Worm (Caenorhabditis elegans) whole organism, L2 larva: Measurements from ENCODE around the gene Y17D7B.2.
A peak's percentile ranks its signal among the peaks of the same experiment; 100 is the strongest.

Experiments
- C34F6.9 ChIP-seq: fragments of 150-350 bp; optimal IDR thresholded peaks from 2 replicates; lab custom pipeline; 2014; ENCODE audit warnings: missing biosample characterization, missing genetic modification characterization
- F13H6.1 ChIP-seq: sonication (generic microtip); optimal IDR thresholded peaks from 2 replicates; lab custom pipeline; 2016; ENCODE audit warnings: missing genetic modification characterization, missing compliant biosample characterization
- R02D3.7 ChIP-seq: fragments of 150-350 bp; optimal IDR thresholded peaks from 2 replicates; lab custom pipeline; 2014; ENCODE audit warnings: missing biosample characterization, missing genetic modification characterization
- Y55F3AM.14 ChIP-seq: fragments of 200-800 bp; sonication (Bioruptor generic); optimal IDR thresholded peaks from 2 replicates; lab custom pipeline; 2018; ENCODE audit warnings: mild to moderate bottlenecking, missing genetic modification characterization, missing compliant biosample characterization
- ZK546.5 ChIP-seq: sonication (generic microtip); optimal IDR thresholded peaks from 2 replicates; lab custom pipeline; 2017; ENCODE audit warnings: missing biosample characterization, missing genetic modification characterization
- alr-1 ChIP-seq: fragments of 150-350 bp; optimal IDR thresholded peaks from 2 replicates; lab custom pipeline; 2014; ENCODE audit warnings: missing biosample characterization, missing genetic modification characterization
- ama-1 ChIP-seq: fragments of 150-350 bp; optimal IDR thresholded peaks from 2 replicates; lab custom pipeline; 2018; ENCODE audit warnings: inconsistent platforms
- blmp-1 ChIP-seq: sonication (generic microtip); optimal IDR thresholded peaks from 2 replicates; lab custom pipeline; 2017; ENCODE audit warnings: missing genetic modification characterization, mild to moderate bottlenecking, missing compliant biosample characterization, antibody characterized with exemption, moderate library complexity; ENCODE audit not compliant: insufficient read depth
- ceh-16 ChIP-seq: fragments of 150-350 bp; optimal IDR thresholded peaks from 2 replicates; lab custom pipeline; 2014; ENCODE audit warnings: missing biosample characterization, missing genetic modification characterization
- crh-2 ChIP-seq: sonication (generic microtip); optimal IDR thresholded peaks from 2 replicates; lab custom pipeline; 2017; ENCODE audit warnings: missing biosample characterization, missing genetic modification characterization
- egl-27 ChIP-seq: sonication (generic microtip); optimal IDR thresholded peaks from 3 replicates; lab custom pipeline; 2017; ENCODE audit warnings: missing biosample characterization, missing genetic modification reagents, missing genetic modification characterization
- elt-1 ChIP-seq: fragments of 150-350 bp; optimal IDR thresholded peaks from 2 replicates; lab custom pipeline; 2014; ENCODE audit warnings: missing biosample characterization, missing genetic modification characterization
- fos-1 ChIP-seq: fragments of 150-350 bp; optimal IDR thresholded peaks from 2 replicates; lab custom pipeline; 2014; ENCODE audit warnings: missing biosample characterization, missing genetic modification characterization
- gmeb-1 ChIP-seq: fragments of 150-350 bp; optimal IDR thresholded peaks from 2 replicates; lab custom pipeline; 2014; ENCODE audit warnings: missing biosample characterization, missing genetic modification characterization
- lin-11 ChIP-seq: fragments of 150-350 bp; sonication (generic microtip); optimal IDR thresholded peaks from 2 replicates; lab custom pipeline; 2014; ENCODE audit warnings: missing biosample characterization, missing genetic modification characterization, inconsistent platforms, mixed read lengths
- lsy-2 ChIP-seq, 2 experiments: fragments of 150-350 bp in 1 of 2; sonication (generic microtip) in 1 of 2; optimal IDR thresholded peaks; 2 replicates each; lab custom pipeline; 2014 to 2017; ENCODE audit warnings: missing biosample characterization in 2 of 2, missing genetic modification characterization in 2 of 2
- mab-5 ChIP-seq: fragments of 150-350 bp; optimal IDR thresholded peaks from 2 replicates; lab custom pipeline; 2014; ENCODE audit warnings: missing biosample characterization, missing genetic modification characterization
- nhr-11 ChIP-seq: fragments of 150-350 bp; optimal IDR thresholded peaks from 2 replicates; lab custom pipeline; 2014; ENCODE audit warnings: missing biosample characterization, missing genetic modification characterization
- nhr-129 ChIP-seq: fragments of 150-350 bp; optimal IDR thresholded peaks from 2 replicates; lab custom pipeline; 2014; ENCODE audit warnings: missing biosample characterization, missing genetic modification characterization
- nhr-21 ChIP-seq: fragments of 150-350 bp; optimal IDR thresholded peaks from 2 replicates; lab custom pipeline; 2014; ENCODE audit warnings: missing biosample characterization, missing genetic modification characterization
- nhr-23 ChIP-seq: fragments of 150-350 bp; optimal IDR thresholded peaks from 2 replicates; lab custom pipeline; 2014; ENCODE audit warnings: missing biosample characterization, missing genetic modification reagents, missing genetic modification characterization
- nhr-237 ChIP-seq: fragments of 150-350 bp; optimal IDR thresholded peaks from 2 replicates; lab custom pipeline; 2014; ENCODE audit warnings: missing biosample characterization, missing genetic modification characterization
- nhr-6 ChIP-seq: fragments of 150-350 bp; optimal IDR thresholded peaks from 2 replicates; lab custom pipeline; 2014; ENCODE audit warnings: missing biosample characterization, missing genetic modification characterization
- nhr-77 ChIP-seq: fragments of 150-350 bp; optimal IDR thresholded peaks from 2 replicates; lab custom pipeline; 2014; ENCODE audit warnings: missing biosample characterization, missing genetic modification characterization
- peb-1 ChIP-seq: fragments of 150-350 bp; optimal IDR thresholded peaks from 2 replicates; lab custom pipeline; 2014; ENCODE audit warnings: missing biosample characterization, missing genetic modification characterization
- skn-1 ChIP-seq: sonication (generic microtip); optimal IDR thresholded peaks from 2 replicates; lab custom pipeline; 2017; ENCODE audit warnings: missing biosample characterization, missing genetic modification characterization
- sma-3 ChIP-seq: sonication (generic microtip); optimal IDR thresholded peaks from 2 replicates; lab custom pipeline; 2016; ENCODE audit warnings: missing genetic modification reagents, missing genetic modification characterization, missing compliant biosample characterization
- sma-9 ChIP-seq, 2 experiments: fragments of 150-350 bp in 1 of 2; sonication (generic microtip) in 1 of 2; optimal IDR thresholded peaks; 2 replicates each; lab custom pipeline; 2014 to 2016; ENCODE audit warnings: missing genetic modification characterization in 2 of 2, mild to moderate bottlenecking in 1 of 2, missing biosample characterization in 1 of 2, missing compliant biosample characterization in 1 of 2, missing genetic modification reagents in 1 of 2, moderate library complexity in 1 of 2
- snpc-4 ChIP-seq: fragments of 150-350 bp; optimal IDR thresholded peaks from 2 replicates; lab custom pipeline; 2014; ENCODE audit warnings: missing biosample characterization, missing genetic modification characterization
- unc-62 ChIP-seq: fragments of 150-350 bp; optimal IDR thresholded peaks from 2 replicates; lab custom pipeline; 2014; ENCODE audit warnings: missing biosample characterization, missing genetic modification reagents, missing genetic modification characterization
- zag-1 ChIP-seq: fragments of 150-350 bp; optimal IDR thresholded peaks from 2 replicates; lab custom pipeline; 2014; ENCODE audit warnings: missing biosample characterization, missing genetic modification characterization
- ztf-1 ChIP-seq: fragments of 200-800 bp; sonication (Bioruptor generic); conservative IDR thresholded peaks from 2 replicates; pipeline ENCODE4 v1.3.6; 2022; ENCODE audit warnings: missing genetic modification characterization, missing compliant biosample characterization
- ztf-4 ChIP-seq: fragments of 150-350 bp; optimal IDR thresholded peaks from 2 replicates; lab custom pipeline; 2014; ENCODE audit warnings: missing biosample characterization, missing genetic modification characterization

The Y17D7B.2 gene

ce11 chrV:18782747-18783146 is 4.8 kb upstream of the Y17D7B.2 start:
- peak; percentile 58 for TF ChIP-seq fos-1 (tag; lab: Kevin White, UChicago)
- no peak for TF ChIP-seq ceh-16
- peak; percentile 11 for TF ChIP-seq crh-2 (tag; lab: Kevin White, UChicago)
- TF ChIP-seq nhr-23: no peak
- no peak for TF ChIP-seq ztf-4
- peak; percentile 60 for TF ChIP-seq sma-9 (GFP tag; optimal IDR thresholded peaks at IDR 0.05; lab: Kevin White, UChicago)
- TF ChIP-seq sma-9 (tag; optimal IDR thresholded peaks at IDR 0.05; lab: Kevin White, UChicago): no peak
- no peak for TF ChIP-seq gmeb-1 (tag; lab: Kevin White, UChicago)
- no peak for TF ChIP-seq blmp-1 (tag; lab: Kevin White, UChicago)
- no peak for TF ChIP-seq C34F6.9
- TF ChIP-seq ama-1: no peak
- no peak for TF ChIP-seq zag-1 (tag; lab: Kevin White, UChicago)

ce11 chrV:18783474-18783873 is 4.1 kb upstream of the Y17D7B.2 start, which contains the start of gene Y17D7B.10:
TSS of gene Y17D7B.10 (plus strand) at chrV:18783716.
- peak; percentile 32 for TF ChIP-seq lin-11 (tag; lab: Kevin White, UChicago)
- TF ChIP-seq lsy-2 (tag; optimal IDR thresholded peaks at IDR 0.05; lab: Kevin White, UChicago): no peak
- no peak for TF ChIP-seq alr-1 (tag; lab: Kevin White, UChicago)
- no peak for TF ChIP-seq R02D3.7 (tag; lab: Kevin White, UChicago)

ce11 chrV:18786694-18787093 is 845 bp upstream of the Y17D7B.2 start, which contains the start of gene Y17D7B.3:
TSS of gene Y17D7B.3 (minus strand) at chrV:18786794.
- no peak for TF ChIP-seq nhr-21 (tag; lab: Kevin White, UChicago)
- TF ChIP-seq nhr-237: no peak
- no peak for TF ChIP-seq peb-1 (tag; lab: Kevin White, UChicago)
- TF ChIP-seq skn-1 (tag; lab: Kevin White, UChicago): no peak
- no peak for TF ChIP-seq ztf-1
- TF ChIP-seq sma-3 (GFP tag; lab: Kevin White, UChicago): no peak
- no peak for TF ChIP-seq F13H6.1
- no peak for TF ChIP-seq zag-1 (tag; lab: Kevin White, UChicago)
- TF ChIP-seq Y55F3AM.14: no peak
- TF ChIP-seq egl-27 (tag; lab: Kevin White, UChicago): no peak

- TF ChIP-seq nhr-77 (tag; lab: Kevin White, UChicago) (no peak), fos-1 (tag; lab: Kevin White, UChicago) (peak; percentile 34)
Observed at ce11 chrV:18790658-18791057, 3.1 kb downstream of the Y17D7B.2 start, which contains the start of gene nhr-231. TSS of gene nhr-231 (plus strand) at chrV:18790958.

- TF ChIP-seq lin-11 (tag; lab: Kevin White, UChicago) (no peak), fos-1 (tag; lab: Kevin White, UChicago) (peak; percentile 81)
Observed at ce11 chrV:18800811-18801210, 13.3 kb downstream of the Y17D7B.2 start, which contains the start of gene nhr-170. TSS of gene nhr-170 (minus strand) at chrV:18800826.

ce11 chrV:18802077-18802476 is 14.5 kb downstream of the Y17D7B.2 start, which contains the start of gene C54E10.11:
TSS of gene C54E10.11 (minus strand) at chrV:18802177.
- TF ChIP-seq nhr-11 (no peak), mab-5 (tag; lab: Kevin White, UChicago) (no peak), gmeb-1 (tag; lab: Kevin White, UChicago) (no peak), elt-1 (tag; lab: Kevin White, UChicago) (no peak), nhr-6 (no peak), R02D3.7 (tag; lab: Kevin White, UChicago) (no peak), egl-27 (tag; lab: Kevin White, UChicago) (no peak), snpc-4 (tag; lab: Kevin White, UChicago) (no peak), lin-11 (tag; lab: Kevin White, UChicago) (no peak), nhr-129 (tag; lab: Kevin White, UChicago) (no peak)

- TF ChIP-seq peb-1 (tag; lab: Kevin White, UChicago) (no peak), skn-1 (tag; lab: Kevin White, UChicago) (no peak), unc-62 (GFP tag; lab: Kevin White, UChicago) (no peak), elt-1 (tag; lab: Kevin White, UChicago) (no peak), nhr-11 (no peak), C34F6.9 (no peak), ZK546.5 (tag; lab: Kevin White, UChicago) (no peak)
- TF ChIP-seq, all 48 proteins: peak for 0
Observed at ce11 chrV:18803260-18803659, 15.7 kb downstream of the Y17D7B.2 start, which contains the start of gene C54E10.10. TSS of gene C54E10.10 (minus strand) at chrV:18803360.
